Fruit fly (Drosophila melanogaster): ENCODE measurements around the gene dnd.

Gene dnd

dm6 chr3R:21852579-21853233 is 34.4 kb downstream of the dnd start (continued):
- TF ChIP-seq Hr39 (GFP tag; optimal IDR thresholded peaks at IDR 0.05) (no peak), Sox102F (GFP tag; optimal IDR thresholded peaks at IDR 0.05) (no peak), CG6808 (GFP tag; optimal IDR thresholded peaks at IDR 0.05) (peak; percentile 30), Gug (GFP tag; IDR thresholded peaks at IDR 0.05) (no peak), esn (GFP tag; optimal IDR thresholded peaks at IDR 0.05) (peak; percentile 28), Met (GFP tag; optimal IDR thresholded peaks at IDR 0.05) (no peak), Eip78C (GFP tag) (peak; percentile 72), fd59A (GFP tag; optimal IDR thresholded peaks at IDR 0.05) (peak; percentile 26), Sox14 (GFP tag; optimal IDR thresholded peaks at IDR 0.05) (peak; percentile 60), Smox (GFP tag; optimal IDR thresholded peaks at IDR 0.05) (no peak), CG10669 (GFP tag; optimal IDR thresholded peaks at IDR 0.05) (peak; percentile 48), Ets96B (tag; optimal IDR thresholded peaks at IDR 0.05) (peak; percentile 30), CG8119 (GFP tag; IDR thresholded peaks at IDR 0.05) (0 out of 3 replicates have a peak, but pooled peaks have one; percentile 12)

dm6 chr3R:21851592-21852578 is 35.3 kb downstream of the dnd start:
- TF ChIP-seq svp (GFP tag), result peak; percentile 86
- no peak for TF ChIP-seq CG7368 (GFP tag; optimal IDR thresholded peaks at IDR 0.05)
- TF ChIP-seq net (GFP tag; optimal IDR thresholded peaks at IDR 0.05), result no peak
- peak; percentile 8 for TF ChIP-seq Eip78C (GFP tag)

dm6 chr3R:21849988-21850460 is 37.1 kb downstream of the dnd start:
- TF ChIP-seq Hr39 (GFP tag; optimal IDR thresholded peaks at IDR 0.05), result peak; percentile 5
- no peak for TF ChIP-seq vri (GFP tag; optimal IDR thresholded peaks at IDR 0.05)
- peak; percentile 60 for TF ChIP-seq eg (GFP tag; IDR thresholded peaks at IDR 0.05)
- TF ChIP-seq CG11762 (GFP tag; optimal IDR thresholded peaks at IDR 0.05; ENCODE audit: insufficient read depth), result no peak
- 0 out of 3 replicates have a peak, but pooled peaks have one; percentile 45 for TF ChIP-seq CG6163 (GFP tag; IDR thresholded peaks at IDR 0.05)
- peak; percentile 53 for TF ChIP-seq CG15336 (GFP tag; IDR thresholded peaks at IDR 0.05)
- peak; percentile 10 for TF ChIP-seq topi (GFP tag; optimal IDR thresholded peaks at IDR 0.05)
- TF ChIP-seq svp (GFP tag), result peak; percentile 71
- TF ChIP-seq fd59A (GFP tag; optimal IDR thresholded peaks at IDR 0.05), result no peak
- no peak for TF ChIP-seq Blimp-1 (GFP tag; optimal IDR thresholded peaks at IDR 0.05)
- TF ChIP-seq Hr38 (GFP tag; optimal IDR thresholded peaks at IDR 0.05), result no peak
- peak; percentile 65 for TF ChIP-seq Hr4 (GFP tag; optimal IDR thresholded peaks at IDR 0.05)
- no peak for TF ChIP-seq CG8319 (GFP tag; optimal IDR thresholded peaks at IDR 0.05)
- TF ChIP-seq CG9139 (GFP tag; optimal IDR thresholded peaks at IDR 0.05), result no peak
- TF ChIP-seq Ets96B (tag; optimal IDR thresholded peaks at IDR 0.05), result no peak
- TF ChIP-seq esn (GFP tag; optimal IDR thresholded peaks at IDR 0.05), result peak; percentile 42
- peak; percentile 32 for TF ChIP-seq fkh (GFP tag; optimal IDR thresholded peaks at IDR 0.05)
- TF ChIP-seq CG6276 (GFP tag; optimal IDR thresholded peaks at IDR 0.05), result peak; percentile 7
- TF ChIP-seq lz (GFP tag; optimal IDR thresholded peaks at IDR 0.05), result peak; percentile 37
- TF ChIP-seq Smox (GFP tag; optimal IDR thresholded peaks at IDR 0.05), result no peak
- TF ChIP-seq salr (GFP tag; optimal IDR thresholded peaks at IDR 0.05), result peak in 1 of 2 experiments; percentile 55
- no peak for TF ChIP-seq dsx (GFP tag; optimal IDR thresholded peaks at IDR 0.05; ENCODE audit: poor library complexity, severe bottlenecking)
- TF ChIP-seq CG4318 (GFP tag; optimal IDR thresholded peaks at IDR 0.05), result peak; percentile 13
- TF ChIP-seq CG3919 (GFP tag; optimal IDR thresholded peaks at IDR 0.05), result no peak
- TF ChIP-seq CG31627 (GFP tag; optimal IDR thresholded peaks at IDR 0.05), result peak; percentile 36
- no peak for TF ChIP-seq Eip93F (GFP tag; optimal IDR thresholded peaks at IDR 0.05)
- TF ChIP-seq Sox102F (GFP tag; optimal IDR thresholded peaks at IDR 0.05), result no peak
- TF ChIP-seq CG10669 (GFP tag; optimal IDR thresholded peaks at IDR 0.05), result no peak
- TF ChIP-seq CG11902 (GFP tag; optimal IDR thresholded peaks at IDR 0.05), result no peak
- peak; percentile 51; the same call in 1 of the 2 replicates for TF ChIP-seq CG11294 (GFP tag; IDR thresholded peaks at IDR 0.05)
- TF ChIP-seq Sox15 (GFP tag; optimal IDR thresholded peaks at IDR 0.05), result no peak
- TF ChIP-seq Lpt (GFP tag; optimal IDR thresholded peaks at IDR 0.05), result no peak
- TF ChIP-seq CG8119 (GFP tag; IDR thresholded peaks at IDR 0.05), result peak; percentile 64
- no peak for TF ChIP-seq CG6854 (GFP tag; optimal IDR thresholded peaks at IDR 0.05)
- peak; percentile 58 for TF ChIP-seq Sox14 (GFP tag; optimal IDR thresholded peaks at IDR 0.05)
- no peak for TF ChIP-seq ss (GFP tag; optimal IDR thresholded peaks at IDR 0.05)
- no peak for TF ChIP-seq cyc (GFP tag; optimal IDR thresholded peaks at IDR 0.05)
